Fruit fly (Drosophila melanogaster) whole organism, prepupa: ENCODE measurements around the gene CG6125.

Experiments used
- Blimp-1 ChIP-seq: fragments of 200-800 bp; sonication (Bioruptor generic); optimal IDR thresholded peaks from 3 replicates; lab custom pipeline; 2017; ENCODE audit warnings: missing biosample characterization, missing genetic modification characterization, mild to moderate bottlenecking, moderate library complexity, missing genetic modification reagents
- CG10631 ChIP-seq: fragments of 200-800 bp; sonication (Bioruptor generic); optimal IDR thresholded peaks from 2 replicates; lab custom pipeline; 2016; ENCODE audit warnings: missing biosample characterization, missing genetic modification characterization
- CG15336 ChIP-seq: fragments of 200-800 bp; sonication (Bioruptor generic); IDR thresholded peaks from 2 replicates; pipeline ENCODE4 v1.3.6; 2022; ENCODE audit warnings: missing biosample characterization, missing genetic modification characterization
- CG1621 ChIP-seq: fragments of 200-800 bp; sonication (Bioruptor generic); optimal IDR thresholded peaks from 3 replicates; lab custom pipeline; 2018; ENCODE audit warnings: missing biosample characterization, mild to moderate bottlenecking, missing genetic modification characterization
- CG32006 ChIP-seq: fragments of 200-800 bp; sonication (Bioruptor generic); optimal IDR thresholded peaks from 3 replicates; lab custom pipeline; 2017; ENCODE audit warnings: missing biosample characterization, mild to moderate bottlenecking, missing genetic modification characterization
- CG3919 ChIP-seq: fragments of 200-800 bp; sonication (Bioruptor generic); optimal IDR thresholded peaks from 3 replicates; lab custom pipeline; 2016; ENCODE audit warnings: missing biosample characterization, missing genetic modification characterization
- CG6163 ChIP-seq: fragments of 200-800 bp; sonication (Bioruptor generic); IDR thresholded peaks from 3 replicates; pipeline ENCODE4 v1.3.6; 2022; ENCODE audit warnings: missing biosample characterization, missing genetic modification characterization
- CG6854 ChIP-seq: fragments of 200-800 bp; sonication (Bioruptor generic); optimal IDR thresholded peaks from 2 replicates; lab custom pipeline; 2017; ENCODE audit warnings: missing biosample characterization, mild to moderate bottlenecking, missing genetic modification characterization
- CG8119 ChIP-seq: fragments of 200-800 bp; sonication (Bioruptor generic); IDR thresholded peaks from 3 replicates; pipeline ENCODE4 v1.3.6; 2022; ENCODE audit warnings: missing biosample characterization, missing genetic modification characterization
- CG8632 ChIP-seq: fragments of 200-800 bp; sonication (Bioruptor generic); optimal IDR thresholded peaks from 3 replicates; lab custom pipeline; 2016; ENCODE audit warnings: missing biosample characterization, missing genetic modification characterization
- Eip78C ChIP-seq: fragments of 200-800 bp; sonication (Bioruptor generic); peaks from one replicate; lab custom pipeline; 2016; ENCODE audit warnings: missing biosample characterization, missing genetic modification characterization
- Eip93F ChIP-seq: fragments of 200-800 bp; sonication (Bioruptor generic); optimal IDR thresholded peaks from 2 replicates; lab custom pipeline; 2016; ENCODE audit warnings: missing biosample characterization, mild to moderate bottlenecking, missing genetic modification characterization
- Ets21C ChIP-seq: fragments of 200-800 bp; sonication (Bioruptor generic); optimal IDR thresholded peaks from 3 replicates; lab custom pipeline; 2016; ENCODE audit warnings: missing biosample characterization, missing genetic modification characterization
- Gug ChIP-seq: fragments of 200-800 bp; sonication (Bioruptor generic); IDR thresholded peaks from 2 replicates; pipeline ENCODE4 v1.3.6; 2022; ENCODE audit warnings: missing biosample characterization, missing genetic modification characterization
- Hr38 ChIP-seq: sonication (Bioruptor generic); optimal IDR thresholded peaks from 2 replicates; lab custom pipeline; 2016; ENCODE audit warnings: missing biosample characterization, missing genetic modification characterization
- Hr4 ChIP-seq: fragments of 200-800 bp; sonication (Bioruptor generic); optimal IDR thresholded peaks from 3 replicates; lab custom pipeline; 2016; ENCODE audit warnings: missing biosample characterization, missing genetic modification characterization
- Lpt ChIP-seq: fragments of 200-800 bp; sonication (Bioruptor generic); optimal IDR thresholded peaks from 3 replicates; lab custom pipeline; 2016; ENCODE audit warnings: missing biosample characterization, missing genetic modification characterization
- OdsH ChIP-seq: fragments of 200-800 bp; sonication (Bioruptor generic); optimal IDR thresholded peaks from 3 replicates; lab custom pipeline; 2016; ENCODE audit warnings: missing biosample characterization, missing genetic modification characterization
- Sox102F ChIP-seq: fragments of 200-800 bp; sonication (Bioruptor generic); optimal IDR thresholded peaks from 2 replicates; lab custom pipeline; 2016; ENCODE audit warnings: missing biosample characterization, mild to moderate bottlenecking, missing genetic modification characterization
- Sox14 ChIP-seq: fragments of 200-800 bp; sonication (Bioruptor generic); optimal IDR thresholded peaks from 3 replicates; lab custom pipeline; 2016; ENCODE audit warnings: missing biosample characterization, missing genetic modification characterization
- acj6 ChIP-seq: fragments of 200-800 bp; sonication (Bioruptor generic); optimal IDR thresholded peaks from 3 replicates; lab custom pipeline; 2016; ENCODE audit warnings: missing biosample characterization, missing genetic modification characterization
- cyc ChIP-seq: fragments of 200-800 bp; sonication (Bioruptor generic); optimal IDR thresholded peaks from 3 replicates; lab custom pipeline; 2016; ENCODE audit warnings: missing biosample characterization, missing genetic modification characterization
- esn ChIP-seq: fragments of 200-800 bp; sonication (Bioruptor generic); optimal IDR thresholded peaks from 2 replicates; lab custom pipeline; 2016; ENCODE audit warnings: missing biosample characterization, mild to moderate bottlenecking, missing genetic modification characterization, moderate library complexity
- fd59A ChIP-seq: fragments of 200-800 bp; sonication (Bioruptor generic); optimal IDR thresholded peaks from 2 replicates; lab custom pipeline; 2017; ENCODE audit warnings: missing biosample characterization, mild to moderate bottlenecking, missing genetic modification characterization, missing genetic modification reagents
- fkh ChIP-seq: fragments of 200-800 bp; sonication (Bioruptor generic); optimal IDR thresholded peaks from 3 replicates; lab custom pipeline; 2017; ENCODE audit warnings: missing biosample characterization, mild to moderate bottlenecking, missing genetic modification characterization, moderate library complexity
- lz ChIP-seq: fragments of 200-800 bp; sonication (Bioruptor generic); optimal IDR thresholded peaks from 3 replicates; lab custom pipeline; 2016; ENCODE audit warnings: missing biosample characterization, missing genetic modification characterization
- salr ChIP-seq, 2 experiments: fragments of 200-800 bp; sonication (Bioruptor generic); optimal IDR thresholded peaks; 3 replicates each; lab custom pipeline; 2016 to 2018; ENCODE audit warnings: missing biosample characterization in 2 of 2, missing genetic modification characterization in 2 of 2, mild to moderate bottlenecking in 1 of 2
- svp ChIP-seq: fragments of 200-800 bp; sonication (Bioruptor generic); peaks from one replicate; lab custom pipeline; 2016; ENCODE audit warnings: missing biosample characterization, missing genetic modification characterization
- topi ChIP-seq: fragments of 200-800 bp; sonication (Bioruptor generic); optimal IDR thresholded peaks from 3 replicates; lab custom pipeline; 2016; ENCODE audit warnings: missing biosample characterization, missing genetic modification characterization

CG6125 gene

dm6 chr3R:15437458-15438414, 30.9 kb upstream of the CG6125 start (continued):
- TF ChIP-seq Hr38 (GFP tag; lab: Kevin White, UChicago) = no peak
- no peak for TF ChIP-seq salr (GFP tag; optimal IDR thresholded peaks at IDR 0.05; lab: Kevin White, UChicago)
- TF ChIP-seq Blimp-1 (GFP tag; lab: Kevin White, UChicago) = peak; percentile 99
- no peak for TF ChIP-seq topi (GFP tag; lab: Kevin White, UChicago)
- TF ChIP-seq CG15336 = peak; percentile 23; the same call in 1 of the 2 replicates

DNA sequence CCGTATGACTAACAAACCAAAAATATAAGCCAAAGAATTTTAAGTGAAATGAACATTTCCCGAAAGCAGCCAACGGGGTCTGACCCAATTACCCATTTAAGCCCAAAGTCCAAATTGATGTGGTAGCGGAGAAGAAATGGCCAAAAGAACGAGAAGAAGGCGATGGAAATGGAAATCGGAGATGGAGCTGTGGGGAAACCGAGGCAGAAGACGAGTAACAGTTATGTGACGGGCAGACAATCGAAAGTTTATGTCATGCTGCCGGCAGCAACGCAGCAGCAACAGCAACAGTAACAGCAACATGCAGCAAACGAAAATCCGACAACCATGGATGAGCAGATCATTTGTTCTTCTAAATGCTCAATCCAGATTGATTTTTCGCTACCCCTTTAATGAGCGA, 29.9 kb upstream of the CG6125 start:
- TF ChIP-seq CG6163 (GFP tag; lab: Robert Waterston, UW) = no peak
- no peak for TF ChIP-seq cyc (GFP tag; lab: Kevin White, UChicago)
- no peak for TF ChIP-seq CG3919 (GFP tag; lab: Kevin White, UChicago)
- TF ChIP-seq esn (GFP tag; lab: Kevin White, UChicago) = no peak
- no peak for TF ChIP-seq salr (GFP tag; optimal IDR thresholded peaks at IDR 0.05; lab: Kevin White, UChicago)
- peak; percentile 72 for TF ChIP-seq Blimp-1 (GFP tag; lab: Kevin White, UChicago)

DNA sequence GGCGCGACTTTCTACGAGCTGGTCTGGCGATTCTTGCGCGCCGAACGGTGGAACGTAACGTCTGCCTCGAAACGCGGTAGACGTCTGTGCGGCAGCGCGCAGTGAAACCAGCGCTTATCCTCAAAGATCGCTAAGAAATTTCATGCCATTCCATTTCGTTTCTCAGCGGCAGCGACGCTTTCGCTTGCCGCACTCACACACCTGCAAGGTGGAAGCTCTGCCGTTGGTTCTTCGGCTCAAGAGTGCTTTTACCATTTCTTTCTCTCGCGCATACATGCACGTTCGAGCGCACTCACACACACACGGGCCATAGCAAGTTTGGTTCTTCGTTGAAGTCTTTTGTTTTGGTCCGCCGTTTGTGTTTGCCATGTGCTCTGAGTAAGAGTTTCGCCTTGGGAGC, 27.8 kb upstream of the CG6125 start, which contains the start of gene CG6118:
CG6118 (minus strand) TSS at position 63 of the 400 bp plus-strand sequence.
- TF ChIP-seq Blimp-1 (GFP tag; lab: Kevin White, UChicago) (peak; percentile 82), CG6854 (peak; percentile 42), Lpt (GFP tag; lab: Kevin White, UChicago) (no peak)

dm6 chr3R:15433340-15433945, 26.6 kb upstream of the CG6125 start:
- TF ChIP-seq fd59A (GFP tag; lab: Kevin White, UChicago) (no peak), esn (GFP tag; lab: Kevin White, UChicago) (no peak), Blimp-1 (GFP tag; lab: Kevin White, UChicago) (peak; percentile 83), Eip93F (GFP tag; lab: Kevin White, UChicago) (no peak), topi (GFP tag; lab: Kevin White, UChicago) (no peak), Sox102F (GFP tag; lab: Kevin White, UChicago) (no peak), Hr4 (GFP tag; lab: Kevin White, UChicago) (no peak), CG8632 (GFP tag; lab: Kevin White, UChicago) (no peak), Eip78C (GFP tag; lab: Kevin White, UChicago) (peak; percentile 35), OdsH (GFP tag; lab: Kevin White, UChicago) (no peak), fkh (GFP tag; lab: Kevin White, UChicago) (no peak), Lpt (GFP tag; lab: Kevin White, UChicago) (no peak), Sox14 (GFP tag; lab: Kevin White, UChicago) (no peak), cyc (GFP tag; lab: Kevin White, UChicago) (no peak), salr (GFP tag; optimal IDR thresholded peaks at IDR 0.05; lab: Kevin White, UChicago) (no peak), CG6854 (peak; percentile 86), CG10631 (GFP tag; lab: Kevin White, UChicago) (no peak), CG8119 (GFP tag; lab: Robert Waterston, UW) (no peak), Gug (GFP tag; lab: Robert Waterston, UW) (no peak), Ets21C (GFP tag; lab: Kevin White, UChicago) (no peak), svp (GFP tag; lab: Kevin White, UChicago) (no peak), acj6 (GFP tag; lab: Kevin White, UChicago) (no peak), CG1621 (tag; lab: Kevin White, UChicago) (no peak), CG32006 (GFP tag; lab: Kevin White, UChicago) (no peak)
- TF ChIP-seq, all 60 proteins: peak for 3

dm6 chr3R:15431142-15431541, 24.3 kb upstream of the CG6125 start:
- no peak for TF ChIP-seq svp (GFP tag; lab: Kevin White, UChicago)
- no peak for TF ChIP-seq Lpt (GFP tag; lab: Kevin White, UChicago)
- no peak for TF ChIP-seq lz (GFP tag; lab: Kevin White, UChicago)
